Worm (Caenorhabditis elegans) whole organism, L3 larva: ENCODE results near the gene C26D10.6.

Experiments used
- ZK546.5 ChIP-seq: sonication (generic microtip); optimal IDR thresholded peaks from 2 replicates; lab custom pipeline; 2017; ENCODE audit warnings: missing biosample characterization, missing genetic modification characterization
- ama-1 ChIP-seq: fragments of 150-350 bp; optimal IDR thresholded peaks from 2 replicates; lab custom pipeline; 2018
- eor-1 ChIP-seq, 2 experiments: fragments of 150-350 bp; optimal IDR thresholded peaks; 2 replicates each; lab custom pipeline; 2014 to 2018; ENCODE audit warnings: missing biosample characterization in 2 of 2, missing genetic modification characterization in 2 of 2
- nhr-11 ChIP-seq: fragments of 150-350 bp; optimal IDR thresholded peaks from 2 replicates; lab custom pipeline; 2014; ENCODE audit warnings: missing biosample characterization, missing genetic modification characterization
- nhr-77 ChIP-seq: fragments of 150-350 bp; optimal IDR thresholded peaks from 2 replicates; lab custom pipeline; 2014; ENCODE audit warnings: missing biosample characterization, missing genetic modification characterization
- pqm-1 ChIP-seq: fragments of 150-350 bp; optimal IDR thresholded peaks from 2 replicates; lab custom pipeline; 2017; ENCODE audit warnings: missing biosample characterization, missing genetic modification characterization, inconsistent platforms
- unc-62 ChIP-seq: fragments of 150-350 bp; sonication (generic microtip); optimal IDR thresholded peaks from 4 replicates; lab custom pipeline; 2014; ENCODE audit warnings: missing biosample characterization, missing genetic modification reagents, missing genetic modification characterization

DNA sequence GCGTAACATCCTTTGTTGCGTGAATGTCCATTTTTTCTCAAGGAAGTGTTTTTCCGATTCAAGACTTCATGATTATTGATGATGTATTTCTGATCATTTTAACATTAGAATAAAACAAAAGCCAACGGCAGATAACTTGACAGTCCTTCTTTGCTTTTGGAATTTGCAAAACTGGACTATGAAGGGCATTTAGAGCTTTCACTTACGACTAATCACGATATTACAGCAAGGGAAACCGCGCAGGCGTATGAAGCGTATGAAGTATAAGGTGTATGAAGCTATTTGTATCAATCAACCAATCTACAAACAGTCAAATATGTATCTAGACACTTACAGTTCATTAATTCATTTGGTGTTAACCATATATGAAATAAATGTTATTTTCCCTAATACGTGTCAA, 23.2 kb upstream of the C26D10.6 start:
- TF ChIP-seq nhr-77 (tag; lab: Kevin White, UChicago) = no peak
- no peak for TF ChIP-seq unc-62 (GFP tag; lab: Kevin White, UChicago)
- no peak for TF ChIP-seq nhr-11 (tag; lab: Kevin White, UChicago)
- TF ChIP-seq ZK546.5 = no peak
- no peak for TF ChIP-seq eor-1 (tag; optimal IDR thresholded peaks at IDR 0.05; lab: Kevin White, UChicago)
- TF ChIP-seq pqm-1 (tag; lab: Kevin White, UChicago) = no peak
- TF ChIP-seq ama-1 (lab: Kevin White, UChicago) = no peak
